Worm (Caenorhabditis elegans) whole organism, young adult: ENCODE measurements around the gene C25E10.8.

Source experiments
- F49E8.2 ChIP-seq: sonication (generic microtip); optimal IDR thresholded peaks from 3 replicates; lab custom pipeline; 2017; ENCODE audit warnings: missing genetic modification characterization, mild to moderate bottlenecking, missing compliant biosample characterization, antibody characterized with exemption, moderate library complexity; ENCODE audit not compliant: insufficient read depth
- ama-1 ChIP-seq, 3 experiments: fragments of 150-350 bp in 1 of 3; sonication (generic microtip) in 2 of 3; optimal IDR thresholded peaks; 2 replicates each; lab custom pipeline; 2014 to 2018; ENCODE audit warnings: missing biosample characterization in 2 of 3, missing genetic modification characterization in 2 of 3, missing genetic modification reagents in 2 of 3
- dpl-1 ChIP-seq: fragments of 150-350 bp; optimal IDR thresholded peaks from 2 replicates; lab custom pipeline; 2014; ENCODE audit warnings: missing biosample characterization, missing genetic modification reagents, missing genetic modification characterization
- him-1 ChIP-seq: sonication (generic microtip); optimal IDR thresholded peaks from 2 replicates; lab custom pipeline; 2016; ENCODE audit warnings: missing genotype, missing genetic modification reagents, missing genetic modification characterization, missing compliant biosample characterization
- hlh-12 ChIP-seq: sonication (generic microtip); optimal IDR thresholded peaks from 2 replicates; lab custom pipeline; 2016; ENCODE audit warnings: missing genetic modification characterization, missing compliant biosample characterization
- lir-1 ChIP-seq: fragments of 200-800 bp; sonication (Bioruptor generic); conservative IDR thresholded peaks from 2 replicates; pipeline ENCODE4 v1.3.6; 2022; ENCODE audit warnings: missing genetic modification reagents, missing genetic modification characterization, missing compliant biosample characterization

DNA sequence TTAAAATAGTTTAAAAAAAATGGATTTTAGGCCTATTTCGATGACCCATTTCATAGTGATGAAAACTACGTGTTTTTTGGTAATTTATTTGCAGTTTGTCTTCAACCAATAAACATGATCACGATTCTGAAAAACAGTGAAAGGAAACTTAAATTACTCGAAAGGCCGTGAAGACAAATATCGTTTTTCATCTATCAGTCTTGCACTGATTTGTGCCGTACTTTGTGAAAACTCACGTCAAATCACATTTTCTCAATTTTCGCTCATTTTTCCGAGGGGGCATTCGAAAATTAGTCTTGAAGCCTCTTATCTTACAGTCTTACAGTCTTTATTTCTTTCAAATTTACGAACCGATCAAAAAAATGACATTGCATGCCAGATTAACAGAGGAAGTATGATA is 4.8 kb upstream of the C25E10.8 start, which contains the start of gene C25E10.11:
- no peak for TF ChIP-seq him-1 (tag; lab: Kevin White, UChicago)
- no peak for TF ChIP-seq ama-1 (optimal IDR thresholded peaks at IDR 0.05; lab: Kevin White, UChicago)
- TF ChIP-seq ama-1 (GFP tag; optimal IDR thresholded peaks at IDR 0.05; lab: Kevin White, UChicago), result no peak
- no peak for TF ChIP-seq lir-1 (GFP tag; lab: Robert Waterston, UW)
- no peak for TF ChIP-seq dpl-1 (GFP tag; lab: Kevin White, UChicago)
- no peak for TF ChIP-seq F49E8.2
- TF ChIP-seq hlh-12 (tag; lab: Kevin White, UChicago), result no peak
